Fruit fly (Drosophila melanogaster) whole organism, wandering third instar larva: ENCODE measurements around the gene CG17124.

Source experiments
- Abd-B ChIP-seq: fragments of >200 bp; optimal IDR thresholded peaks from 2 replicates; lab custom pipeline; 2017; ENCODE audit warnings: missing biosample characterization, missing genetic modification characterization
- CG32264 ChIP-seq: fragments of 200-800 bp; sonication (Bioruptor generic); optimal IDR thresholded peaks from 2 replicates; lab custom pipeline; 2016; ENCODE audit warnings: missing biosample characterization, missing genetic modification characterization
- CG9705 ChIP-seq: fragments of 200-800 bp; sonication (Bioruptor generic); optimal IDR thresholded peaks from 2 replicates; lab custom pipeline; 2018; ENCODE audit warnings: missing biosample characterization, mild to moderate bottlenecking, missing genetic modification characterization
- CrebA ChIP-seq: fragments of 200-800 bp; sonication (Bioruptor generic); optimal IDR thresholded peaks from 2 replicates; lab custom pipeline; 2016; ENCODE audit warnings: missing biosample characterization, mild to moderate bottlenecking, missing genetic modification characterization, borderline replicate concordance
- Dfd ChIP-seq: fragments of >200 bp; optimal IDR thresholded peaks from 2 replicates; lab custom pipeline; 2017; ENCODE audit warnings: missing biosample characterization, missing genetic modification characterization
- Dif ChIP-seq: fragments of 200-275, 200-300 bp; sonication (Bioruptor generic); optimal IDR thresholded peaks from 2 replicates; lab custom pipeline; 2018; ENCODE audit warnings: missing biosample characterization, missing genetic modification characterization; ENCODE audit not compliant: partially characterized antibody
- GATAd ChIP-seq: sonication (Bioruptor generic); optimal IDR thresholded peaks from 2 replicates; lab custom pipeline; 2016; ENCODE audit warnings: missing biosample characterization, missing genetic modification characterization
- HLH106 ChIP-seq: fragments of 200-800 bp; optimal IDR thresholded peaks from 3 replicates; lab custom pipeline; 2019; ENCODE audit warnings: missing biosample characterization, mild to moderate bottlenecking, missing genetic modification characterization, moderate library complexity
- Hnf4 ChIP-seq: fragments of 200-800 bp; sonication (Bioruptor generic); optimal IDR thresholded peaks from 2 replicates; lab custom pipeline; 2016; ENCODE audit warnings: missing biosample characterization, mild to moderate bottlenecking, missing genetic modification characterization
- Hr78 ChIP-seq: fragments of >200 bp; optimal IDR thresholded peaks from 2 replicates; lab custom pipeline; 2017; ENCODE audit warnings: missing biosample characterization, missing genetic modification characterization
- Hr83 ChIP-seq: fragments of 200-300 bp; sonication (Bioruptor generic); optimal IDR thresholded peaks from 2 replicates; lab custom pipeline; 2016; ENCODE audit warnings: missing biosample characterization, mild to moderate bottlenecking, missing genetic modification characterization, moderate library complexity; ENCODE audit not compliant: poor library complexity, severe bottlenecking
- Jra ChIP-seq: sonication (Bioruptor generic); optimal IDR thresholded peaks from 2 replicates; lab custom pipeline; 2016; ENCODE audit warnings: missing biosample characterization, missing genetic modification characterization
- Mio ChIP-seq: sonication (Bioruptor generic); optimal IDR thresholded peaks from 2 replicates; lab custom pipeline; 2016; ENCODE audit warnings: missing biosample characterization, missing genetic modification characterization
- Myc ChIP-seq: fragments of >200 bp; optimal IDR thresholded peaks from 2 replicates; lab custom pipeline; 2017
- N ChIP-seq: fragments of >200 bp; optimal IDR thresholded peaks from 2 replicates; lab custom pipeline; 2018; ENCODE audit warnings: missing biosample characterization, missing external identifiers, missing genetic modification characterization
- OdsH ChIP-seq: fragments of 200-800 bp; sonication (Bioruptor generic); optimal IDR thresholded peaks from 2 replicates; lab custom pipeline; 2016; ENCODE audit warnings: missing biosample characterization, mild to moderate bottlenecking, missing genetic modification characterization
- Rel ChIP-seq, 2 experiments: fragments of 200-800 bp; sonication (Bioruptor generic) in 1 of 2; optimal IDR thresholded peaks; 2 replicates in 1 of 2; 3 replicates in 1 of 2; lab custom pipeline; 2016 to 2019; ENCODE audit warnings: mild to moderate bottlenecking in 2 of 2, missing biosample characterization in 2 of 2, missing genetic modification characterization in 2 of 2, moderate library complexity in 1 of 2
- Sp1 ChIP-seq: fragments of 200-800 bp; sonication (Bioruptor generic); optimal IDR thresholded peaks from 3 replicates; lab custom pipeline; 2019; ENCODE audit warnings: missing biosample characterization, mild to moderate bottlenecking, missing genetic modification characterization, moderate library complexity
- Vsx2 ChIP-seq: fragments of 200-300, 225-300 bp; sonication (Bioruptor generic); optimal IDR thresholded peaks from 2 replicates; lab custom pipeline; 2018; ENCODE audit warnings: missing biosample characterization, missing genetic modification characterization; ENCODE audit not compliant: partially characterized antibody
- br ChIP-seq: fragments of 200-800 bp; sonication (Bioruptor generic); optimal IDR thresholded peaks from 2 replicates; lab custom pipeline; 2016; ENCODE audit warnings: missing biosample characterization, missing genetic modification characterization
- brk ChIP-seq: fragments of 200-800 bp; sonication (Bioruptor generic); optimal IDR thresholded peaks from 2 replicates; lab custom pipeline; 2016; ENCODE audit warnings: missing biosample characterization, mild to moderate bottlenecking, missing genetic modification characterization
- dl ChIP-seq, 2 experiments: fragments of 175-275, 200-275 bp in 1 of 2; fragments of 200-275 bp in 1 of 2; sonication (Bioruptor generic); optimal IDR thresholded peaks; lab custom pipeline; 2018; ENCODE audit warnings: mild to moderate bottlenecking in 2 of 2, missing biosample characterization in 2 of 2, missing genetic modification characterization in 2 of 2, moderate library complexity in 2 of 2; ENCODE audit not compliant: partially characterized antibody in 2 of 2, insufficient read depth in 1 of 2
- dmrt93B ChIP-seq: fragments of 200-800 bp; sonication (Bioruptor generic); optimal IDR thresholded peaks from 2 replicates; lab custom pipeline; 2018; ENCODE audit warnings: missing biosample characterization, mild to moderate bottlenecking, missing genetic modification characterization
- dsf ChIP-seq: sonication (Bioruptor generic); optimal IDR thresholded peaks from 2 replicates; lab custom pipeline; 2016; ENCODE audit warnings: missing biosample characterization, missing genetic modification characterization, borderline replicate concordance
- ey ChIP-seq: fragments of 200-800 bp; sonication (Bioruptor generic); optimal IDR thresholded peaks from 2 replicates; lab custom pipeline; 2016; ENCODE audit warnings: missing biosample characterization, missing genetic modification characterization
- foxo ChIP-seq, 2 experiments: fragments of 200-800 bp; sonication (Bioruptor generic); optimal IDR thresholded peaks; 2 replicates in 1 of 2; 3 replicates in 1 of 2; lab custom pipeline; 2016 to 2017; ENCODE audit warnings: missing biosample characterization in 2 of 2, missing genetic modification characterization in 2 of 2
- fru ChIP-seq: fragments of 200-800 bp; sonication (Bioruptor generic); optimal IDR thresholded peaks from 3 replicates; lab custom pipeline; 2016; ENCODE audit warnings: missing biosample characterization, mild to moderate bottlenecking, missing genetic modification characterization
- h ChIP-seq: fragments of 200-800 bp; sonication (Bioruptor generic); optimal IDR thresholded peaks from 3 replicates; lab custom pipeline; 2016; ENCODE audit warnings: missing biosample characterization, mild to moderate bottlenecking, missing genetic modification characterization
- jim ChIP-seq: fragments of 175-275, 200-325 bp; sonication (Bioruptor generic); optimal IDR thresholded peaks from 2 replicates; lab custom pipeline; 2016; ENCODE audit warnings: missing biosample characterization, mild to moderate bottlenecking, missing genetic modification characterization
- lola ChIP-seq: fragments of >200 bp; optimal IDR thresholded peaks from 2 replicates; lab custom pipeline; 2017; ENCODE audit warnings: missing biosample characterization, missing genetic modification characterization
- pan ChIP-seq: fragments of >200 bp; optimal IDR thresholded peaks from 2 replicates; lab custom pipeline; 2017
- psq ChIP-seq: fragments of 200-800 bp; sonication (Bioruptor generic); optimal IDR thresholded peaks from 3 replicates; lab custom pipeline; 2017; ENCODE audit warnings: missing biosample characterization, mild to moderate bottlenecking, missing genetic modification characterization, moderate library complexity
- rgr ChIP-seq: fragments of 200-800 bp; sonication (Bioruptor generic); optimal IDR thresholded peaks from 3 replicates; lab custom pipeline; 2016; ENCODE audit warnings: missing biosample characterization, mild to moderate bottlenecking, missing genetic modification characterization
- sage ChIP-seq: fragments of 200-800 bp; sonication (Bioruptor generic); optimal IDR thresholded peaks from 2 replicates; lab custom pipeline; 2016; ENCODE audit warnings: missing biosample characterization, mild to moderate bottlenecking, missing genetic modification characterization
- sv ChIP-seq: fragments of 200-800 bp; sonication (Bioruptor generic); optimal IDR thresholded peaks from 3 replicates; lab custom pipeline; 2016; ENCODE audit warnings: missing biosample characterization, missing genetic modification characterization
- tai ChIP-seq: sonication (Bioruptor generic); optimal IDR thresholded peaks from 2 replicates; lab custom pipeline; 2016; ENCODE audit warnings: missing biosample characterization, missing genetic modification characterization
- usp ChIP-seq: fragments of >200 bp; optimal IDR thresholded peaks from 2 replicates; lab custom pipeline; 2017; ENCODE audit warnings: missing biosample characterization, missing genetic modification characterization
- woc ChIP-seq: sonication (Bioruptor generic); optimal IDR thresholded peaks from 2 replicates; lab custom pipeline; 2016; ENCODE audit warnings: missing biosample characterization, mild to moderate bottlenecking, missing genetic modification characterization

Gene CG17124

dm6 chr2L:10708089-10708488 lies 48.0 kb downstream of the CG17124 start:
- TF ChIP-seq HLH106, result no peak
- TF ChIP-seq Dfd (GFP tag; lab: Kevin White, UChicago), result peak; percentile 83

- TF ChIP-seq HLH106 (no peak), rgr (no peak), lola (GFP tag; lab: Kevin White, UChicago) (no peak), tai (GFP tag; lab: Kevin White, UChicago) (no peak)
- TF ChIP-seq, all 38 proteins: peak for 0
These were observed 49.9 kb downstream of the CG17124 start for dm6 chr2L:10706267-10706666.

- TF ChIP-seq N (GFP tag; lab: Kevin White, UChicago), result no peak
- no peak for TF ChIP-seq pan
- no peak for TF ChIP-seq CG32264 (GFP tag; lab: Kevin White, UChicago)
- TF ChIP-seq Myc (lab: Kevin White, UChicago), result no peak
- TF ChIP-seq Hnf4, result no peak
- no peak for TF ChIP-seq Hr83 (GFP tag; lab: Kevin White, UChicago)
- no peak for TF ChIP-seq Rel (GFP tag; optimal IDR thresholded peaks at IDR 0.05; lab: Kevin White, UChicago)
- TF ChIP-seq Rel (tag; optimal IDR thresholded peaks at IDR 0.05; lab: Kevin White, UChicago), result no peak
- no peak for TF ChIP-seq CG9705 (GFP tag; lab: Kevin White, UChicago)
- TF ChIP-seq sv (GFP tag; lab: Kevin White, UChicago), result no peak
- TF ChIP-seq dmrt93B (GFP tag; lab: Kevin White, UChicago), result no peak
- no peak for TF ChIP-seq brk (GFP tag; lab: Kevin White, UChicago)
- no peak for TF ChIP-seq Abd-B (GFP tag; lab: Kevin White, UChicago)
- TF ChIP-seq h, result no peak
- TF ChIP-seq tai (GFP tag; lab: Kevin White, UChicago), result no peak
- TF ChIP-seq fru (GFP tag; lab: Kevin White, UChicago), result no peak
- TF ChIP-seq jim (GFP tag; lab: Kevin White, UChicago), result no peak
- TF ChIP-seq Dfd (GFP tag; lab: Kevin White, UChicago), result no peak
These were observed 51.7 kb downstream of the CG17124 start for dm6 chr2L:10704425-10704824.

- no peak for TF ChIP-seq dl (GFP tag; optimal IDR thresholded peaks at IDR 0.05; lab: Kevin White, UChicago; ENCODE audit: insufficient read depth in 1 of 2, partially characterized antibody in 2 of 2)
- no peak for TF ChIP-seq sage (GFP tag; lab: Kevin White, UChicago)
- no peak for TF ChIP-seq dsf (GFP tag; lab: Kevin White, UChicago)
- TF ChIP-seq OdsH (GFP tag; lab: Kevin White, UChicago), result peak; percentile 84
- TF ChIP-seq Sp1 (GFP tag; lab: Kevin White, UChicago), result peak; percentile 67
- TF ChIP-seq Dif (GFP tag; lab: Kevin White, UChicago), result no peak
- peak; percentile 9 to 81 for TF ChIP-seq foxo (GFP tag; optimal IDR thresholded peaks at IDR 0.05; lab: Kevin White, UChicago)
- TF ChIP-seq tai (GFP tag; lab: Kevin White, UChicago), result no peak
- no peak for TF ChIP-seq Hr83 (GFP tag; lab: Kevin White, UChicago)
- TF ChIP-seq psq (GFP tag; lab: Kevin White, UChicago), result peak; percentile 55
- TF ChIP-seq woc (GFP tag; lab: Kevin White, UChicago), result peak; percentile 35
- TF ChIP-seq pan, result no peak
- peak; percentile 38 for TF ChIP-seq CG32264 (GFP tag; lab: Kevin White, UChicago)
- TF ChIP-seq N (GFP tag; lab: Kevin White, UChicago), result no peak
- peak; percentile 39 for TF ChIP-seq Jra (GFP tag; lab: Kevin White, UChicago)
- no peak for TF ChIP-seq Myc (lab: Kevin White, UChicago)
- TF ChIP-seq Abd-B (GFP tag; lab: Kevin White, UChicago), result no peak
- no peak for TF ChIP-seq CrebA (GFP tag; lab: Kevin White, UChicago)
- peak; percentile 86 for TF ChIP-seq rgr
- no peak for TF ChIP-seq usp (GFP tag; lab: Kevin White, UChicago)
- no peak for TF ChIP-seq GATAd (GFP tag; lab: Kevin White, UChicago)
- no peak for TF ChIP-seq lola (GFP tag; lab: Kevin White, UChicago)
- TF ChIP-seq HLH106, result peak; percentile 82
- no peak for TF ChIP-seq Dfd (GFP tag; lab: Kevin White, UChicago)
- TF ChIP-seq dmrt93B (GFP tag; lab: Kevin White, UChicago), result peak; percentile 56
- TF ChIP-seq Rel (GFP tag; optimal IDR thresholded peaks at IDR 0.05; lab: Kevin White, UChicago), result no peak
- TF ChIP-seq Rel (tag; optimal IDR thresholded peaks at IDR 0.05; lab: Kevin White, UChicago), result peak; percentile 40
- TF ChIP-seq Vsx2 (GFP tag; lab: Kevin White, UChicago), result no peak
- TF ChIP-seq br (GFP tag; lab: Kevin White, UChicago), result peak; percentile 81
- TF ChIP-seq Hr78 (GFP tag; lab: Kevin White, UChicago), result no peak
- TF ChIP-seq fru (GFP tag; lab: Kevin White, UChicago), result peak; percentile 86
- no peak for TF ChIP-seq Mio (GFP tag; lab: Kevin White, UChicago)
- TF ChIP-seq ey (GFP tag; lab: Kevin White, UChicago), result peak; percentile 85
- TF ChIP-seq CG9705 (GFP tag; lab: Kevin White, UChicago), result no peak
- TF ChIP-seq jim (GFP tag; lab: Kevin White, UChicago), result no peak
- TF ChIP-seq sv (GFP tag; lab: Kevin White, UChicago), result peak; percentile 52
- peak; percentile 92 for TF ChIP-seq h
- peak; percentile 47 for TF ChIP-seq brk (GFP tag; lab: Kevin White, UChicago)
- peak; percentile 76 for TF ChIP-seq Hnf4
- TF ChIP-seq, all 38 proteins: peak for 18
These were observed 52.8 kb downstream of the CG17124 start, which contains the start of gene CG6415 for dm6 chr2L:10703281-10703680. Gene CG6415 (plus strand): TSS chr2L:10703621.
